Worm (Caenorhabditis elegans) whole organism, midembryonic: ENCODE measurements around the gene cysl-3.

Experiments used
- T22C8.4 ChIP-seq: fragments of 200-800 bp; sonication (Bioruptor generic); IDR thresholded peaks from 2 replicates; pipeline ENCODE4 v1.3.6; 2022; ENCODE audit warnings: missing genetic modification characterization, missing compliant biosample characterization
- cog-1 ChIP-seq: sonication (generic microtip); optimal IDR thresholded peaks from 2 replicates; lab custom pipeline; 2016; ENCODE audit warnings: missing genetic modification characterization, missing compliant biosample characterization
- med-1 ChIP-seq: sonication (generic microtip); optimal IDR thresholded peaks from 2 replicates; lab custom pipeline; 2017; ENCODE audit warnings: missing genetic modification characterization, mild to moderate bottlenecking, missing compliant biosample characterization, antibody characterized with exemption, missing genetic modification reagents; ENCODE audit not compliant: insufficient read depth
- tab-1 ChIP-seq: fragments of 200-800 bp; sonication (Bioruptor generic); IDR thresholded peaks from 2 replicates; pipeline ENCODE4 v1.3.6; 2022; ENCODE audit warnings: missing genetic modification characterization, missing compliant biosample characterization
- ztf-23 ChIP-seq: fragments of 200-800 bp; sonication (Bioruptor generic); IDR thresholded peaks from 2 replicates; pipeline ENCODE4 v1.3.6; 2022; ENCODE audit warnings: missing genetic modification reagents, missing genetic modification characterization, missing compliant biosample characterization
- ztf-29 ChIP-seq: fragments of 200-800 bp; sonication (Bioruptor generic); IDR thresholded peaks from 2 replicates; pipeline ENCODE4 v1.3.6; 2022; ENCODE audit warnings: missing genetic modification reagents, missing genetic modification characterization, missing compliant biosample characterization

ce11 chrV:3761829-3762228 is 14.1 kb downstream of the cysl-3 start:
- TF ChIP-seq med-1 (GFP tag; lab: Kevin White, UChicago): no peak
- TF ChIP-seq T22C8.4 (GFP tag; lab: Robert Waterston, UW): no peak
- TF ChIP-seq cog-1: no peak
- TF ChIP-seq ztf-29 (GFP tag; lab: Robert Waterston, UW): no peak
- no peak for TF ChIP-seq tab-1 (GFP tag; lab: Robert Waterston, UW)
- no peak for TF ChIP-seq ztf-23 (GFP tag; lab: Robert Waterston, UW)
